Worm (Caenorhabditis elegans) whole organism, late embryonic: Measurements from ENCODE around the gene W03D2.9.

Experiments used
- F13H6.1 ChIP-seq: sonication (generic microtip); optimal IDR thresholded peaks from 2 replicates; lab custom pipeline; 2016; ENCODE audit warnings: missing genetic modification characterization, missing compliant biosample characterization
- Y22D7AL.16 ChIP-seq: sonication (generic microtip); optimal IDR thresholded peaks from 2 replicates; lab custom pipeline; 2016; ENCODE audit warnings: missing genetic modification characterization, missing compliant biosample characterization
- ama-1 ChIP-seq: fragments of 150-350 bp; optimal IDR thresholded peaks from 2 replicates; lab custom pipeline; 2014
- ceh-34 ChIP-seq: sonication (generic microtip); optimal IDR thresholded peaks from 2 replicates; lab custom pipeline; 2016; ENCODE audit warnings: mild to moderate bottlenecking, missing genetic modification characterization, missing compliant biosample characterization
- ceh-9 ChIP-seq: sonication (generic microtip); optimal IDR thresholded peaks from 2 replicates; lab custom pipeline; 2016; ENCODE audit warnings: mild to moderate bottlenecking, missing genetic modification characterization, inconsistent platforms, missing compliant biosample characterization
- dmd-4 ChIP-seq: sonication (generic microtip); optimal IDR thresholded peaks from 2 replicates; lab custom pipeline; 2016; ENCODE audit warnings: borderline replicate concordance, missing genetic modification characterization, missing compliant biosample characterization
- elt-2 ChIP-seq: sonication (generic microtip); optimal IDR thresholded peaks from 2 replicates; lab custom pipeline; 2016; ENCODE audit warnings: missing genetic modification reagents, missing genetic modification characterization, missing compliant biosample characterization
- elt-4 ChIP-seq: sonication (generic microtip); optimal IDR thresholded peaks from 2 replicates; lab custom pipeline; 2016; ENCODE audit warnings: missing genetic modification characterization, missing compliant biosample characterization
- fax-1 ChIP-seq: sonication (generic microtip); optimal IDR thresholded peaks from 2 replicates; lab custom pipeline; 2016; ENCODE audit warnings: missing genotype, missing genetic modification characterization, missing compliant biosample characterization
- fkh-10 ChIP-seq: fragments of 150-350 bp; optimal IDR thresholded peaks from 2 replicates; lab custom pipeline; 2014; ENCODE audit warnings: missing biosample characterization, missing genetic modification reagents, missing genetic modification characterization
- nfya-1 ChIP-seq: sonication (generic microtip); optimal IDR thresholded peaks from 2 replicates; lab custom pipeline; 2017; ENCODE audit warnings: missing genetic modification characterization, mild to moderate bottlenecking, missing compliant biosample characterization, antibody characterized with exemption, moderate library complexity

ce11 chrIV:4112387-4112786 lies 37.9 kb upstream of the W03D2.9 start, which contains the start of gene F49F1.14:
- TF ChIP-seq ceh-9 (tag; lab: Kevin White, UChicago) (no peak), elt-4 (tag; lab: Kevin White, UChicago) (no peak), F13H6.1 (tag; lab: Kevin White, UChicago) (no peak), ama-1 (lab: Kevin White, UChicago) (no peak), fax-1 (tag; lab: Kevin White, UChicago) (no peak), nfya-1 (no peak), fkh-10 (no peak), elt-2 (no peak), ceh-34 (no peak), Y22D7AL.16 (tag; lab: Kevin White, UChicago) (no peak), dmd-4 (no peak)
